Worm (Caenorhabditis elegans): ENCODE results near the gene C35D10.5.

Gene C35D10.5

DNA sequence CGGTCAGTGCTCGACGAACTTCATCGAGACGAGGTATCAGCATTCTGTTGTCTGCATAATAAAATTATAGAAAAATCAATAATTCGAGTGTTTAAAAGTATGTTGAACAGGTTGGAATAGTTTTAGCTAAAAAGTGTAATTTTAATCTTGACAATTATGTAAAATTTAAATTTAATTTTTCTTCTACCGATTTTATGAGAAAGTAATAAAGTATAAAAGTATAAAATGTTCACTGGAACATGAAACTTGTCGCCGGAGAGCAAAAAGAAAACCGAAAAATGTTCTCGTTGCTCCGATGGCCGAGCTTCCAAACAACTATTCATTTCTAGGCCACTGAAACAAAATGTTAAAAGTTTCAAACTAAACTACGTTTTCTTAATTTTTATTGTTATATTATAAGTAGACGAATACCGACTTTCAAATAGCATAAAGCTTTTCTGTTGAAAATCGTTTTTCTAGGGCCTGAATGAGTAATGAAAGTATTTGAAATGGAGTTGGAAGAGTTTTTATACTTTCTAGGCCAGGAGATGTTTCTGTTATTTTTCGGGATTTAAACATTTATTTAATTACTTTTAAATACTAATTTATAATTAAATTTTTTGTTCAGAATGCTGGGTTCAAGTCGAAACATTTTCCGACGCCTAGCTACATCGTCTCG, at the start of gene C35D10.5, which contains the start of gene C35D10.10:
Gene C35D10.5, plus strand, starts transcription at position 608 of the 658 bp plus-strand sequence.
Gene C35D10.10, minus strand, starts transcription at position 51 of the 658 bp plus-strand sequence.
- TF ChIP-seq nhr-237 (tag; optimal IDR thresholded peaks at IDR 0.05) (no peak), unc-55 (GFP tag; optimal IDR thresholded peaks at IDR 0.05) (peak; percentile 33)

DNA sequence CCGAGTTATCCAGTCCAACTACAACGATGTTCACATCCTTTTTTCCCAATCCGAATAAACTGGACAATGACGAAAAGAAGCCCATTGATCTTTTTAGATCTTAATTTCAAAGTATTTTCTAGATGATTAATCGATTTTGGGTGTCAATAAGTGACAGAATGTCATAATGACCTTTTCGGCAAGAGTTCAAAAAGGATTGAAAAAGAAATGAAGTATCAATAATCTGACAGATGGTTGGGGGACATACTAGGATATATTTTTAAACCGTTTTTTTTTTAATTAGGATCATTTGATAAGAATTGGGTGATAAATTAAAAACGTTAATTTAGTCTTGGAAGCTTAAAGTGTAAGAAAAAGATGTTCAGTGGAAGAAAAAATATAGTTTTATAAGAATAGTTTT, 47.4 kb upstream of the C35D10.5 start, which contains the start of gene arl-6:
Gene arl-6, minus strand, starts transcription at position 101 of the 400 bp plus-strand sequence.
- TF ChIP-seq lin-11 (tag; optimal IDR thresholded peaks at IDR 0.05), result no peak
- no peak for TF ChIP-seq mdl-1 (tag; optimal IDR thresholded peaks at IDR 0.05)
- no peak for TF ChIP-seq crh-2 (tag; optimal IDR thresholded peaks at IDR 0.05)
- TF ChIP-seq nhr-12 (tag; optimal IDR thresholded peaks at IDR 0.05), result no peak
- TF ChIP-seq ztf-1 (GFP tag; conservative IDR thresholded peaks at IDR 0.05), result no peak
- no peak for TF ChIP-seq unc-39 (tag; optimal IDR thresholded peaks at IDR 0.05)
- TF ChIP-seq ceh-16 (tag; optimal IDR thresholded peaks at IDR 0.05), result no peak
- TF ChIP-seq ztf-11 (tag; optimal IDR thresholded peaks at IDR 0.05), result no peak
- TF ChIP-seq F13H6.1 (tag; optimal IDR thresholded peaks at IDR 0.05), result no peak
- no peak for TF ChIP-seq ceh-82 (tag; optimal IDR thresholded peaks at IDR 0.05)
- TF ChIP-seq Y55F3AM.14 (GFP tag; optimal IDR thresholded peaks at IDR 0.05), result no peak
- TF ChIP-seq dmd-4 (tag; optimal IDR thresholded peaks at IDR 0.05), result no peak
- no peak for TF ChIP-seq fos-1 (tag; optimal IDR thresholded peaks at IDR 0.05)
- no peak for TF ChIP-seq sem-4 (tag; optimal IDR thresholded peaks at IDR 0.05)
- TF ChIP-seq nhr-21 (tag; optimal IDR thresholded peaks at IDR 0.05), result no peak
- no peak for TF ChIP-seq elt-3 (tag; optimal IDR thresholded peaks at IDR 0.05)

DNA sequence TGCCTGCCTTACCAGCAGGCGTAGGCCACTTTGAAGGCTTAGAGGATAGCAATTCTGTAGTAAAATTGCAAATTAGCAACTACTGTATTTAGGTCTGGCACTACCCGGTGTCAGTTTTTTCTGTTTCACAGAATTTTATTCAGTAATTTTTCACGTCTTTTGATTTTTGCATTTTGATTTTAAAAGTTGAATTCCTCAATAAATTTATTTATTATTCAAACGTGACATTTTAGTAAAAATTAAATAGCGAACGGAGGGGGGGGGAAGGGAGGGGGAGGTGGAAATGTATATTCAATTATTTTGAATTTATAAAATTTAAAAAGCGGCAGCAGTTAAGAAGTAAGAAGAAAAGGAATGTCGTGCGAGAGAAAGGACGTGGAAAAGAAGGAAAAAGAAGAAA, 44.9 kb upstream of the C35D10.5 start, which contains the start of gene F26A1.4:
Gene F26A1.4, plus strand, starts transcription at position 301 of the 400 bp plus-strand sequence.
- TF ChIP-seq elt-1 (tag; optimal IDR thresholded peaks at IDR 0.05) (no peak), nhr-237 (tag; optimal IDR thresholded peaks at IDR 0.05) (no peak), nhr-129 (tag; optimal IDR thresholded peaks at IDR 0.05) (no peak), sem-4 (tag; optimal IDR thresholded peaks at IDR 0.05) (no peak), nhr-10 (tag; optimal IDR thresholded peaks at IDR 0.05) (no peak), sma-3 (GFP tag; optimal IDR thresholded peaks at IDR 0.05) (no peak), nhr-77 (tag; optimal IDR thresholded peaks at IDR 0.05) (no peak), nhr-25 (tag; optimal IDR thresholded peaks at IDR 0.05) (no peak), unc-62 (GFP tag; optimal IDR thresholded peaks at IDR 0.05) (no peak), crh-2 (tag; optimal IDR thresholded peaks at IDR 0.05) (no peak), ceh-82 (tag; optimal IDR thresholded peaks at IDR 0.05) (no peak), ama-1 (optimal IDR thresholded peaks at IDR 0.05) (no peak), ztf-11 (tag; optimal IDR thresholded peaks at IDR 0.05) (no peak)

DNA sequence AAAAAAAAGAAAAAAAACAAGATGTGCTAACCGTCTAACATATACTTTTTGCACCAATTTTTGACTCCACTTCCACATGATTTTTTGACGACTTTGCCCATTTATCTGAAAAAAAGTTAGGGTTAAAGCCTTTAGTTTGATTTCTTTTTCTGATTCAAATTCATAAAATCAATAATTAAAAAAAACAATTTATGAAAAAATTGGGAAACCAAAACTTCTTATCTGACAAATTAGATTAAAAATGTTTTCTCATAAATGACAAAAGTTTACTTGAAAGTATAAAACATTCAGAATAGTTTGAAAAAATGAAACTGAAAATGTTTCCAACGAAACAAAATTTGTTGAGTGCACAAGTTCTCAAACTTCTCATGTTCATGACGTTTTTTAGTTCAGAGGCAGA, 42.3 kb upstream of the C35D10.5 start, which contains the start of gene F26A1.7:
Gene F26A1.7, minus strand, starts transcription at position 101 of the 400 bp plus-strand sequence.
- TF ChIP-seq mdl-1 (tag; optimal IDR thresholded peaks at IDR 0.05) (no peak), elt-1 (tag; optimal IDR thresholded peaks at IDR 0.05) (no peak), zag-1 (tag; optimal IDR thresholded peaks at IDR 0.05) (no peak), sma-3 (GFP tag; optimal IDR thresholded peaks at IDR 0.05) (no peak), alr-1 (tag; optimal IDR thresholded peaks at IDR 0.05) (no peak), peb-1 (tag; optimal IDR thresholded peaks at IDR 0.05) (no peak), unc-55 (GFP tag; optimal IDR thresholded peaks at IDR 0.05) (no peak), nhr-12 (tag; optimal IDR thresholded peaks at IDR 0.05) (no peak), crh-2 (tag; optimal IDR thresholded peaks at IDR 0.05) (no peak), ztf-11 (tag; optimal IDR thresholded peaks at IDR 0.05) (no peak), nhr-23 (tag; optimal IDR thresholded peaks at IDR 0.05) (no peak), skn-1 (tag; optimal IDR thresholded peaks at IDR 0.05) (no peak), snpc-4 (tag; optimal IDR thresholded peaks at IDR 0.05) (no peak), nhr-6 (tag; optimal IDR thresholded peaks at IDR 0.05) (no peak), lin-13 (GFP tag; optimal IDR thresholded peaks at IDR 0.05) (no peak), ztf-1 (GFP tag; conservative IDR thresholded peaks at IDR 0.05) (no peak), nhr-77 (tag; optimal IDR thresholded peaks at IDR 0.05) (no peak), ztf-4 (tag; optimal IDR thresholded peaks at IDR 0.05) (no peak), fos-1 (tag; optimal IDR thresholded peaks at IDR 0.05) (no peak), lin-11 (tag; optimal IDR thresholded peaks at IDR 0.05) (no peak)

DNA sequence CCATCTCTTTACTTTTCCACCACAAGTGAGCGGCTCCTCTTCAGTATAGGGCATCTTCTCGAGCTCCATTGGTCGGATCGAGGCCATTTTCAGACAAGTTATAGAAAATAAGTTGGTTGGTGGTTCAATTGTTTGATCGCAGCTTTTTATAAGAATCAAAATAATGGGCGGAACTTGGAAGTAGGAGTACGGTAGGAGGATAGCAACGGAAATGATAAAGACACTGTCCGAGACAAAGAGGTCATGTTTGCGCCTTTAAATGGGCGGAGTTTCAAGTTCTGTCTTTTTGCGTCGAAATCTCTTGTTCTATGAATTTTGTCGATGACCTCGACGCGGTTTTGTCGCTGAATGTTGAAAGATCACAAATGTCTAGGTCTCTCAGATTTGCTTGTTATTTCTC, 40.0 kb upstream of the C35D10.5 start, which contains the start of gene F26A1.8:
Gene F26A1.8, minus strand, starts transcription at position 101 of the 400 bp plus-strand sequence.
- TF ChIP-seq nhr-23 (tag; optimal IDR thresholded peaks at IDR 0.05), result no peak
- TF ChIP-seq crh-2 (tag; optimal IDR thresholded peaks at IDR 0.05), result no peak
- TF ChIP-seq nhr-129 (tag; optimal IDR thresholded peaks at IDR 0.05), result no peak
- no peak for TF ChIP-seq mdl-1 (tag; optimal IDR thresholded peaks at IDR 0.05)
- TF ChIP-seq blmp-1 (tag; optimal IDR thresholded peaks at IDR 0.05; ENCODE audit: insufficient read depth), result no peak
- TF ChIP-seq aly-2 (tag; optimal IDR thresholded peaks at IDR 0.05), result no peak
- TF ChIP-seq peb-1 (tag; optimal IDR thresholded peaks at IDR 0.05), result no peak
- no peak for TF ChIP-seq ztf-4 (tag; optimal IDR thresholded peaks at IDR 0.05)
- no peak for TF ChIP-seq lin-39 (tag; optimal IDR thresholded peaks at IDR 0.05)
- no peak for TF ChIP-seq nhr-12 (tag; optimal IDR thresholded peaks at IDR 0.05)

All from whole organism, L2 larva.